Fruit fly (Drosophila melanogaster) whole organism, wandering third instar larva: ENCODE measurements around the gene ttk.

Experiments
- Abd-B ChIP-seq: fragments of >200 bp; optimal IDR thresholded peaks from 2 replicates; lab custom pipeline; 2017; ENCODE audit warnings: missing biosample characterization, missing genetic modification characterization
- CG32264 ChIP-seq: fragments of 200-800 bp; sonication (Bioruptor generic); optimal IDR thresholded peaks from 2 replicates; lab custom pipeline; 2016; ENCODE audit warnings: missing biosample characterization, missing genetic modification characterization
- CG9705 ChIP-seq: fragments of 200-800 bp; sonication (Bioruptor generic); optimal IDR thresholded peaks from 2 replicates; lab custom pipeline; 2018; ENCODE audit warnings: missing biosample characterization, mild to moderate bottlenecking, missing genetic modification characterization
- Dfd ChIP-seq: fragments of >200 bp; optimal IDR thresholded peaks from 2 replicates; lab custom pipeline; 2017; ENCODE audit warnings: missing biosample characterization, missing genetic modification characterization
- Dif ChIP-seq: fragments of 200-275, 200-300 bp; sonication (Bioruptor generic); optimal IDR thresholded peaks from 2 replicates; lab custom pipeline; 2018; ENCODE audit warnings: missing biosample characterization, missing genetic modification characterization; ENCODE audit not compliant: partially characterized antibody
- HLH106 ChIP-seq: fragments of 200-800 bp; optimal IDR thresholded peaks from 3 replicates; lab custom pipeline; 2019; ENCODE audit warnings: missing biosample characterization, mild to moderate bottlenecking, missing genetic modification characterization, moderate library complexity
- Hr78 ChIP-seq: fragments of >200 bp; optimal IDR thresholded peaks from 2 replicates; lab custom pipeline; 2017; ENCODE audit warnings: missing biosample characterization, missing genetic modification characterization
- Hr83 ChIP-seq: fragments of 200-300 bp; sonication (Bioruptor generic); optimal IDR thresholded peaks from 2 replicates; lab custom pipeline; 2016; ENCODE audit warnings: missing biosample characterization, mild to moderate bottlenecking, missing genetic modification characterization, moderate library complexity; ENCODE audit not compliant: poor library complexity, severe bottlenecking
- Mio ChIP-seq: sonication (Bioruptor generic); optimal IDR thresholded peaks from 2 replicates; lab custom pipeline; 2016; ENCODE audit warnings: missing biosample characterization, missing genetic modification characterization
- Myc ChIP-seq: fragments of >200 bp; optimal IDR thresholded peaks from 2 replicates; lab custom pipeline; 2017
- Rel ChIP-seq, 2 experiments: fragments of 200-800 bp; sonication (Bioruptor generic) in 1 of 2; optimal IDR thresholded peaks; 2 replicates in 1 of 2; 3 replicates in 1 of 2; lab custom pipeline; 2016 to 2019; ENCODE audit warnings: mild to moderate bottlenecking in 2 of 2, missing biosample characterization in 2 of 2, missing genetic modification characterization in 2 of 2, moderate library complexity in 1 of 2
- Vsx2 ChIP-seq: fragments of 200-300, 225-300 bp; sonication (Bioruptor generic); optimal IDR thresholded peaks from 2 replicates; lab custom pipeline; 2018; ENCODE audit warnings: missing biosample characterization, missing genetic modification characterization; ENCODE audit not compliant: partially characterized antibody
- br ChIP-seq: fragments of 200-800 bp; sonication (Bioruptor generic); optimal IDR thresholded peaks from 2 replicates; lab custom pipeline; 2016; ENCODE audit warnings: missing biosample characterization, missing genetic modification characterization
- brk ChIP-seq: fragments of 200-800 bp; sonication (Bioruptor generic); optimal IDR thresholded peaks from 2 replicates; lab custom pipeline; 2016; ENCODE audit warnings: missing biosample characterization, mild to moderate bottlenecking, missing genetic modification characterization
- dl ChIP-seq, 2 experiments: fragments of 175-275, 200-275 bp in 1 of 2; fragments of 200-275 bp in 1 of 2; sonication (Bioruptor generic); optimal IDR thresholded peaks; lab custom pipeline; 2018; ENCODE audit warnings: mild to moderate bottlenecking in 2 of 2, missing biosample characterization in 2 of 2, missing genetic modification characterization in 2 of 2, moderate library complexity in 2 of 2; ENCODE audit not compliant: partially characterized antibody in 2 of 2, insufficient read depth in 1 of 2
- dmrt93B ChIP-seq: fragments of 200-800 bp; sonication (Bioruptor generic); optimal IDR thresholded peaks from 2 replicates; lab custom pipeline; 2018; ENCODE audit warnings: missing biosample characterization, mild to moderate bottlenecking, missing genetic modification characterization
- dsf ChIP-seq: sonication (Bioruptor generic); optimal IDR thresholded peaks from 2 replicates; lab custom pipeline; 2016; ENCODE audit warnings: missing biosample characterization, missing genetic modification characterization, borderline replicate concordance
- ey ChIP-seq: fragments of 200-800 bp; sonication (Bioruptor generic); optimal IDR thresholded peaks from 2 replicates; lab custom pipeline; 2016; ENCODE audit warnings: missing biosample characterization, missing genetic modification characterization
- foxo ChIP-seq, 2 experiments: fragments of 200-800 bp; sonication (Bioruptor generic); optimal IDR thresholded peaks; 2 replicates in 1 of 2; 3 replicates in 1 of 2; lab custom pipeline; 2016 to 2017; ENCODE audit warnings: missing biosample characterization in 2 of 2, missing genetic modification characterization in 2 of 2
- fru ChIP-seq: fragments of 200-800 bp; sonication (Bioruptor generic); optimal IDR thresholded peaks from 3 replicates; lab custom pipeline; 2016; ENCODE audit warnings: missing biosample characterization, mild to moderate bottlenecking, missing genetic modification characterization
- h ChIP-seq: fragments of 200-800 bp; sonication (Bioruptor generic); optimal IDR thresholded peaks from 3 replicates; lab custom pipeline; 2016; ENCODE audit warnings: missing biosample characterization, mild to moderate bottlenecking, missing genetic modification characterization
- jim ChIP-seq: fragments of 175-275, 200-325 bp; sonication (Bioruptor generic); optimal IDR thresholded peaks from 2 replicates; lab custom pipeline; 2016; ENCODE audit warnings: missing biosample characterization, mild to moderate bottlenecking, missing genetic modification characterization
- pan ChIP-seq: fragments of >200 bp; optimal IDR thresholded peaks from 2 replicates; lab custom pipeline; 2017
- psq ChIP-seq: fragments of 200-800 bp; sonication (Bioruptor generic); optimal IDR thresholded peaks from 3 replicates; lab custom pipeline; 2017; ENCODE audit warnings: missing biosample characterization, mild to moderate bottlenecking, missing genetic modification characterization, moderate library complexity
- rgr ChIP-seq: fragments of 200-800 bp; sonication (Bioruptor generic); optimal IDR thresholded peaks from 3 replicates; lab custom pipeline; 2016; ENCODE audit warnings: missing biosample characterization, mild to moderate bottlenecking, missing genetic modification characterization
- sage ChIP-seq: fragments of 200-800 bp; sonication (Bioruptor generic); optimal IDR thresholded peaks from 2 replicates; lab custom pipeline; 2016; ENCODE audit warnings: missing biosample characterization, mild to moderate bottlenecking, missing genetic modification characterization
- tai ChIP-seq: sonication (Bioruptor generic); optimal IDR thresholded peaks from 2 replicates; lab custom pipeline; 2016; ENCODE audit warnings: missing biosample characterization, missing genetic modification characterization
- usp ChIP-seq: fragments of >200 bp; optimal IDR thresholded peaks from 2 replicates; lab custom pipeline; 2017; ENCODE audit warnings: missing biosample characterization, missing genetic modification characterization
- woc ChIP-seq: sonication (Bioruptor generic); optimal IDR thresholded peaks from 2 replicates; lab custom pipeline; 2016; ENCODE audit warnings: missing biosample characterization, mild to moderate bottlenecking, missing genetic modification characterization

The ttk gene

dm6 chr3R:31709769-31710168 lies 3.9 kb upstream of the ttk start:
- TF ChIP-seq CG9705 (GFP tag; lab: Kevin White, UChicago) (no peak), h (GFP tag; lab: Kevin White, UChicago) (no peak), dl (GFP tag; optimal IDR thresholded peaks at IDR 0.05; lab: Kevin White, UChicago; ENCODE audit: insufficient read depth in 1 of 2, partially characterized antibody in 2 of 2) (no peak), ey (GFP tag; lab: Kevin White, UChicago) (no peak), Vsx2 (no peak), jim (GFP tag; lab: Kevin White, UChicago) (no peak), Myc (lab: Kevin White, UChicago) (no peak), fru (GFP tag; lab: Kevin White, UChicago) (no peak), Hr83 (GFP tag; lab: Kevin White, UChicago) (no peak), woc (GFP tag; lab: Kevin White, UChicago) (no peak), Abd-B (GFP tag; lab: Kevin White, UChicago) (no peak), dmrt93B (GFP tag; lab: Kevin White, UChicago) (no peak)

- TF ChIP-seq foxo (GFP tag; optimal IDR thresholded peaks at IDR 0.05; lab: Kevin White, UChicago) = no peak
- no peak for TF ChIP-seq rgr (GFP tag; lab: Kevin White, UChicago)
- no peak for TF ChIP-seq HLH106
- TF ChIP-seq CG32264 (GFP tag; lab: Kevin White, UChicago) = no peak
- TF ChIP-seq woc (GFP tag; lab: Kevin White, UChicago) = no peak
- TF ChIP-seq psq (GFP tag; lab: Kevin White, UChicago) = no peak
- TF ChIP-seq Hr78 = no peak
- TF ChIP-seq br (GFP tag; lab: Kevin White, UChicago) = no peak
- TF ChIP-seq brk (GFP tag; lab: Kevin White, UChicago) = no peak
- no peak for TF ChIP-seq h (GFP tag; lab: Kevin White, UChicago)
- no peak for TF ChIP-seq Dfd (GFP tag; lab: Kevin White, UChicago)
- no peak for TF ChIP-seq dsf (GFP tag; lab: Kevin White, UChicago)
- TF ChIP-seq tai (GFP tag; lab: Kevin White, UChicago) = no peak
- no peak for TF ChIP-seq dl (GFP tag; optimal IDR thresholded peaks at IDR 0.05; lab: Kevin White, UChicago; ENCODE audit: insufficient read depth in 1 of 2, partially characterized antibody in 2 of 2)
- TF ChIP-seq Mio (GFP tag; lab: Kevin White, UChicago) = no peak
- TF ChIP-seq CG9705 (GFP tag; lab: Kevin White, UChicago) = no peak
Measured at dm6 chr3R:31711270-31712029, 2.2 kb upstream of the ttk start.

- TF ChIP-seq sage (GFP tag; lab: Kevin White, UChicago) (no peak), rgr (GFP tag; lab: Kevin White, UChicago) (no peak), Rel (GFP tag; optimal IDR thresholded peaks at IDR 0.05; lab: Kevin White, UChicago) (no peak), Rel (tag; optimal IDR thresholded peaks at IDR 0.05; lab: Kevin White, UChicago) (peak; percentile 22), Hr78 (no peak), Dif (GFP tag; lab: Kevin White, UChicago) (no peak), usp (GFP tag; lab: Kevin White, UChicago) (no peak)
Measured at dm6 chr3R:31712585-31712984, 1.1 kb upstream of the ttk start.

dm6 chr3R:31714876-31715712 lies 1.4 kb downstream of the ttk start:
- TF ChIP-seq ey (GFP tag; lab: Kevin White, UChicago) (no peak), sage (GFP tag; lab: Kevin White, UChicago) (no peak), br (GFP tag; lab: Kevin White, UChicago) (no peak), usp (GFP tag; lab: Kevin White, UChicago) (no peak), Abd-B (GFP tag; lab: Kevin White, UChicago) (no peak), Dif (GFP tag; lab: Kevin White, UChicago) (no peak), pan (lab: Kevin White, UChicago) (no peak)
